Fruit fly (Drosophila melanogaster): ENCODE measurements around the gene Cpr65Ax2.

Gene Cpr65Ax2

DNA sequence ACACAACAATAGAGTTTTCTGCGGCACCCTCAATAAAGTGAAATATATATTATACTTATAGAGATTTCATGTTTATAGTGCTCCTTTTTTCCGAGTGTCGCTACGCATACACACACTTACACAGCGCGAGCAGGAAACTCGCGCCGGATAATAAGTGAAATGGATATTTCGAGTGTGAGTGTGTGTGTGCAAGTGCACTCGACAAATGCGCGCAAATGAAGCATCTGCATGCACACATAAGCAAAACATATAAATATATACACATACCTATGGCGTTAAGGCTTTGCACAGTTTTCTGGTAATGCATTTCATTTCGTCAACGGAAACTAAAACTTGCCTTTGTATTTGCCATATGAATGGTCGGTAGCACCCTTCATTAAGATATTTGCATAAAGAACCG is 35.2 kb downstream of the Cpr65Ax2 start:
- TF ChIP-seq hb (GFP tag; IDR thresholded peaks at IDR 0.05; ENCODE audit: partially characterized antibody): no peak
- TF ChIP-seq Ets65A (GFP tag): peak; percentile 91
- TF ChIP-seq sens (GFP tag): peak; percentile 24
- TF ChIP-seq CG5245 (GFP tag; optimal IDR thresholded peaks at IDR 0.05): no peak
- TF ChIP-seq br (optimal IDR thresholded peaks at IDR 0.05): no peak
- TF ChIP-seq CG1647 (GFP tag; optimal IDR thresholded peaks at IDR 0.05): no peak
- TF ChIP-seq Sin3A (optimal IDR thresholded peaks at IDR 0.05): no peak
- no peak for TF ChIP-seq sima (GFP tag; optimal IDR thresholded peaks at IDR 0.05)
- no peak for TF ChIP-seq CG10321 (GFP tag; IDR thresholded peaks at IDR 0.05)
- no peak for TF ChIP-seq CG13775 (GFP tag; optimal IDR thresholded peaks at IDR 0.05)
- no peak for TF ChIP-seq CG11398 (GFP tag; optimal IDR thresholded peaks at IDR 0.05)
- TF ChIP-seq MTF-1 (GFP tag; optimal IDR thresholded peaks at IDR 0.05; ENCODE audit: borderline replicate concordance): no peak
- TF ChIP-seq cg (GFP tag; optimal IDR thresholded peaks at IDR 0.05): peak; percentile 5
- no peak for TF ChIP-seq onecut (GFP tag; IDR thresholded peaks at IDR 0.05)
- no peak for TF ChIP-seq Nf-YB (GFP tag; optimal IDR thresholded peaks at IDR 0.05)
- no peak for TF ChIP-seq CG11247 (GFP tag; IDR thresholded peaks at IDR 0.05)

DNA sequence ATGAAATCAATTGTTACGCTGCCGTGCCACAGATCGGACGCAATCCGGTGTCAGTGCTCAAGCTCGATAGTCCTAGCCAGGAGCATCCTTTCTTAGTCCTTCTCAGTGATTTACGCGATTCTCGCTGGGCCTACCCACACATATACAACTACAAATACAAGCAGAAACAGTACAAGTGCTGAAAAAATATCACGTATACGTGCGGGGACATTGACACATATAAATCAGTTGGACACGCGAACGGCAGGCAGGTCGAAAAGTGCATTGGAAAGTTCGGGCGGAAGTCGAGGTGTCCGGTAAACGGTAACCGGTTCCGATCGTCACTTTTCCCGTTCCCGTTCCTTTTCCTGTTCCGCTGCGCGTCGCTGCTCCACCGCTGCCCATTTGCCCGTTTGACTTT is 39.2 kb downstream of the Cpr65Ax2 start:
- no peak for TF ChIP-seq CG16779 (GFP tag; IDR thresholded peaks at IDR 0.05)
- 0 out of 2 replicates have a peak, but pooled peaks have one; percentile 30 for TF ChIP-seq CG7372 (GFP tag; IDR thresholded peaks at IDR 0.05)
- peak; percentile 92 for TF ChIP-seq Ets65A (GFP tag)

DNA sequence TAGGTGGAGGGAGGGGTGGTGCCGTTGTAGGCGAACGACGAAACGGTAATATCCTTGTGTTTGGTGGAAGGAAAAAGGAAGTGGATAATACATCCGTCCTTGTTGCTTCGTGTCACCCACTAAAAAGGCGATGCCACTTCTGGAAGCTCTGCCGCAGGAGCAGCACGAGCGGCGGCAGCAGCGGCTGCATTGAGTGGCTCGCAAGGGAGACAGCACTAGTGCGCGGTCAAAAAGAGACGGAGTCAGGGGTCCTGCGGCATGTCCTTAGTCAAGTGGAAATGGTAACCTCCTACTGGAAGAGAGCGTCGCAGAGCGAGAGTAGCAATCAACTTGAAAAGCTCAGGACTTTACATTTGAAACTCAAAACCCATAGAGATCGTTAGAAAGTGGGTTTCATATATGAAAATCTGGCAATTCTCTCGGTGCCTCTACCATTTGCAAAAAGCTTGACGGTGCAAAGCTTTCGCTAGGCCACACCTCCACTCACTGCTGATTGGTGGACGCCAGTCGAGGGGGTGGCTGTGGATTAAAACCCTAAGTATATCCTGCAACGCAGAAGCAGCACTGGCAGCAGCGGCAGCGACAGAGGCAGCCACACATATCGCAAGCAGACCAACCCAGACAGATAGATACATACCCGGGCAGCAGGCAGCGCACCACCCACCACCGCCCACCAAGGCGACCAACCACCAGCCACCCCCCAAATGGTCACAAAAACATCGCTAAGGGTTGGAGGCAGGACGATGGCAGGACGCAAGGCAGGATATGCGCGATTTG is 39.8 kb downstream of the Cpr65Ax2 start:
- TF ChIP-seq Hr78 (GFP tag; optimal IDR thresholded peaks at IDR 0.05) (no peak), pnt (GFP tag; optimal IDR thresholded peaks at IDR 0.05) (no peak), Nf-YB (GFP tag; optimal IDR thresholded peaks at IDR 0.05) (peak; percentile 95), Hr51 (GFP tag; optimal IDR thresholded peaks at IDR 0.05) (no peak), usp (GFP tag; optimal IDR thresholded peaks at IDR 0.05) (no peak), CG7963 (GFP tag; IDR thresholded peaks at IDR 0.05; ENCODE audit: partially characterized antibody) (no peak), Adf1 (GFP tag; IDR thresholded peaks at IDR 0.05) (peak; percentile 64), crc (GFP tag; optimal IDR thresholded peaks at IDR 0.05) (no peak), gce (GFP tag; IDR thresholded peaks at IDR 0.05) (no peak), Ets65A (GFP tag) (peak; percentile 87), Nf-YC (tag; optimal IDR thresholded peaks at IDR 0.05) (peak; percentile 96), CG8944 (GFP tag; optimal IDR thresholded peaks at IDR 0.05) (no peak), CG10321 (GFP tag; IDR thresholded peaks at IDR 0.05) (peak; percentile 43; the same call in 1 of the 2 replicates), pros (GFP tag; optimal IDR thresholded peaks at IDR 0.05) (no peak), slbo (GFP tag; IDR thresholded peaks at IDR 0.05) (no peak), CG18599 (GFP tag; optimal IDR thresholded peaks at IDR 0.05) (no peak), CG2875 (GFP tag; optimal IDR thresholded peaks at IDR 0.05) (no peak), Bgb (GFP tag; IDR thresholded peaks at IDR 0.05; ENCODE audit: partially characterized antibody) (no peak), CG13894 (tag; optimal IDR thresholded peaks at IDR 0.05) (no peak), dpn (GFP tag; optimal IDR thresholded peaks at IDR 0.05) (no peak), CG13287 (GFP tag; IDR thresholded peaks at IDR 0.05; ENCODE audit: partially characterized antibody) (no peak), NFAT (GFP tag; IDR thresholded peaks at IDR 0.05) (no peak), sens-2 (GFP tag; IDR thresholded peaks at IDR 0.05) (no peak), Atf6 (GFP tag; IDR thresholded peaks at IDR 0.05) (no peak), Fer1 (GFP tag; optimal IDR thresholded peaks at IDR 0.05) (no peak), CG4617 (GFP tag; optimal IDR thresholded peaks at IDR 0.05; ENCODE audit: borderline replicate concordance) (no peak), h (optimal IDR thresholded peaks at IDR 0.05) (no peak), MESR4 (GFP tag; optimal IDR thresholded peaks at IDR 0.05) (no peak), CG9932 (GFP tag; IDR thresholded peaks at IDR 0.05) (no peak), grn (GFP tag; optimal IDR thresholded peaks at IDR 0.05) (no peak), otp (GFP tag; IDR thresholded peaks at IDR 0.05) (no peak), CG1832 (GFP tag; optimal IDR thresholded peaks at IDR 0.05) (peak; percentile 49), nmo (GFP tag; optimal IDR thresholded peaks at IDR 0.05) (no peak)
